Worm (Caenorhabditis elegans) whole organism, L4 larva: ENCODE results near the gene C54D10.3.

ENCODE experiments used
- F37D6.2 ChIP-seq: sonication (generic microtip); optimal IDR thresholded peaks from 2 replicates; lab custom pipeline; 2016; ENCODE audit warnings: mild to moderate bottlenecking, missing genetic modification characterization, missing compliant biosample characterization
- ceh-28 ChIP-seq: fragments of 150-350 bp; optimal IDR thresholded peaks from 2 replicates; lab custom pipeline; 2014; ENCODE audit warnings: missing biosample characterization, missing genetic modification reagents, missing genetic modification characterization
- dmd-6 ChIP-seq: fragments of 200-800 bp; sonication (Bioruptor generic); IDR thresholded peaks from 2 replicates; pipeline ENCODE4 v1.3.6; 2022; ENCODE audit warnings: missing genetic modification reagents, missing genetic modification characterization, missing compliant biosample characterization
- gei-8 ChIP-seq: fragments of 200-800 bp; sonication (Bioruptor generic); optimal IDR thresholded peaks from 2 replicates; lab custom pipeline; 2018; ENCODE audit warnings: mild to moderate bottlenecking, missing genetic modification characterization, missing compliant biosample characterization
- pha-4 ChIP-seq, 2 experiments: fragments of 150-350 bp in 1 of 2; fragments of 200-800 bp in 1 of 2; sonication (Bioruptor generic) in 1 of 2; IDR thresholded peaks in 1 of 2; optimal IDR thresholded peaks in 1 of 2; 2 replicates each; pipeline versions ENCODE4 v1.3.6 to Lab custom; 2014 to 2022; ENCODE audit warnings: missing genetic modification characterization in 2 of 2, missing genetic modification reagents in 2 of 2, missing biosample characterization in 1 of 2, missing compliant biosample characterization in 1 of 2
- skn-1 ChIP-seq: fragments of 150-350 bp; optimal IDR thresholded peaks from 2 replicates; lab custom pipeline; 2014; ENCODE audit warnings: missing biosample characterization, missing genetic modification characterization

- TF ChIP-seq skn-1 (tag; lab: Kevin White, UChicago) (no peak), F37D6.2 (no peak), pha-4 (GFP tag; IDR thresholded peaks at IDR 0.05; lab: Robert Waterston, UW) (no peak), pha-4 (tag; optimal IDR thresholded peaks at IDR 0.05; lab: Kevin White, UChicago) (no peak), gei-8 (no peak), dmd-6 (GFP tag; lab: Robert Waterston, UW) (no peak), ceh-28 (tag; lab: Kevin White, UChicago) (no peak)
Measured at ce11 chrV:12414362-12414761, 4.0 kb upstream of the C54D10.3 start.
